Worm (Caenorhabditis elegans) whole organism, L4 larva: ENCODE results near the gene mvb-12.

Experiments
- D1046.2 ChIP-seq: fragments of 200-800 bp; sonication (Bioruptor generic); IDR thresholded peaks from 2 replicates; pipeline ENCODE4 v1.3.6; 2022; ENCODE audit warnings: missing genetic modification characterization, missing compliant biosample characterization
- F26F4.8 ChIP-seq: fragments of 200-800 bp; sonication (Bioruptor generic); conservative IDR thresholded peaks from 2 replicates; pipeline ENCODE4 v1.3.6; 2022; ENCODE audit warnings: missing genetic modification characterization, missing compliant biosample characterization
- T26A8.4 ChIP-seq: fragments of 200-800 bp; sonication (Bioruptor generic); IDR thresholded peaks from 2 replicates; pipeline ENCODE4 v1.3.6; 2022; ENCODE audit warnings: missing genetic modification characterization, missing compliant biosample characterization
- aha-1 ChIP-seq: fragments of 150-350 bp; peaks from one replicate; lab custom pipeline; 2014; ENCODE audit warnings: missing biosample characterization, missing genetic modification characterization
- aly-2 ChIP-seq: sonication (generic microtip); optimal IDR thresholded peaks from 2 replicates; lab custom pipeline; 2018; ENCODE audit warnings: missing biosample characterization, missing genetic modification characterization
- ceh-82 ChIP-seq: sonication (generic microtip); optimal IDR thresholded peaks from 2 replicates; lab custom pipeline; 2017; ENCODE audit warnings: missing biosample characterization, missing genetic modification characterization
- ces-1 ChIP-seq: fragments of 150-350 bp; sonication (generic microtip); optimal IDR thresholded peaks from 4 replicates; lab custom pipeline; 2014; ENCODE audit warnings: missing biosample characterization, missing genetic modification reagents, missing genetic modification characterization
- cey-2 ChIP-seq: sonication (generic microtip); optimal IDR thresholded peaks from 3 replicates; lab custom pipeline; 2017; ENCODE audit warnings: missing genetic modification characterization, mild to moderate bottlenecking, missing compliant biosample characterization, antibody characterized with exemption, borderline replicate concordance; ENCODE audit not compliant: insufficient read depth
- ctbp-1 ChIP-seq: fragments of 200-800 bp; sonication (Bioruptor generic); IDR thresholded peaks from 2 replicates; pipeline ENCODE4 v1.3.6; 2022; ENCODE audit warnings: missing genetic modification reagents, missing genetic modification characterization, missing compliant biosample characterization
- daf-12 ChIP-seq: fragments of 150-350 bp; optimal IDR thresholded peaks from 2 replicates; lab custom pipeline; 2014; ENCODE audit warnings: missing biosample characterization, missing genetic modification reagents, missing genetic modification characterization
- daf-19 ChIP-seq: fragments of 200-800 bp; sonication (Bioruptor generic); conservative IDR thresholded peaks from 2 replicates; pipeline ENCODE4 v1.3.6; 2022; ENCODE audit warnings: missing genetic modification characterization, missing compliant biosample characterization
- dmd-8 ChIP-seq: fragments of 200-800 bp; sonication (Bioruptor generic); IDR thresholded peaks from 2 replicates; pipeline ENCODE4 v1.3.6; 2022; ENCODE audit warnings: missing genetic modification characterization, missing compliant biosample characterization
- gei-8 ChIP-seq: fragments of 200-800 bp; sonication (Bioruptor generic); optimal IDR thresholded peaks from 2 replicates; lab custom pipeline; 2018; ENCODE audit warnings: mild to moderate bottlenecking, missing genetic modification characterization, missing compliant biosample characterization
- hlh-11 ChIP-seq: fragments of 200-800 bp; sonication (Bioruptor generic); optimal IDR thresholded peaks from 2 replicates; lab custom pipeline; 2018; ENCODE audit warnings: mild to moderate bottlenecking, missing genetic modification characterization, missing compliant biosample characterization
- hlh-30 ChIP-seq: sonication (generic microtip); optimal IDR thresholded peaks from 2 replicates; lab custom pipeline; 2017; ENCODE audit warnings: antibody characterized with exemption, mild to moderate bottlenecking, missing genetic modification characterization, missing compliant biosample characterization; ENCODE audit not compliant: insufficient read depth
- jun-1 ChIP-seq: fragments of 150-350 bp; optimal IDR thresholded peaks from 2 replicates; lab custom pipeline; 2014; ENCODE audit warnings: missing biosample characterization, missing genetic modification reagents, missing genetic modification characterization
- lin-1 ChIP-seq: fragments of 200-800 bp; sonication (Bioruptor generic); IDR thresholded peaks from 2 replicates; pipeline ENCODE4 v1.3.6; 2022; ENCODE audit warnings: missing genetic modification reagents, missing genetic modification characterization, missing compliant biosample characterization
- lin-15B ChIP-seq: fragments of 150-350 bp; sonication (generic microtip); optimal IDR thresholded peaks from 3 replicates; lab custom pipeline; 2014; ENCODE audit warnings: missing biosample characterization, missing genetic modification characterization
- lin-29 ChIP-seq: fragments of 200-800 bp; sonication (Bioruptor generic); IDR thresholded peaks from 2 replicates; pipeline ENCODE4 v1.3.6; 2022; ENCODE audit warnings: missing genetic modification reagents, missing genetic modification characterization, missing compliant biosample characterization
- lsy-2 ChIP-seq, 2 experiments: fragments of 150-350 bp in 1 of 2; sonication (generic microtip) in 1 of 2; optimal IDR thresholded peaks; 2 replicates each; lab custom pipeline; 2014 to 2017; ENCODE audit warnings: missing biosample characterization in 2 of 2, missing genetic modification characterization in 2 of 2
- mdl-1 ChIP-seq, 2 experiments: fragments of 150-350 bp in 1 of 2; sonication (generic microtip) in 1 of 2; optimal IDR thresholded peaks; 2 replicates each; lab custom pipeline; 2014 to 2017; ENCODE audit warnings: missing biosample characterization in 2 of 2, missing genetic modification characterization in 2 of 2
- mep-1 ChIP-seq: fragments of 150-350 bp; sonication (generic microtip); optimal IDR thresholded peaks from 3 replicates; lab custom pipeline; 2014; ENCODE audit warnings: missing biosample characterization, missing genetic modification characterization
- mxl-3 ChIP-seq: fragments of 200-800 bp; sonication (Bioruptor generic); optimal IDR thresholded peaks from 2 replicates; lab custom pipeline; 2018; ENCODE audit warnings: mild to moderate bottlenecking, missing genetic modification characterization, missing compliant biosample characterization
- nhr-102 ChIP-seq: sonication (generic microtip); optimal IDR thresholded peaks from 2 replicates; lab custom pipeline; 2016; ENCODE audit warnings: mild to moderate bottlenecking, missing genetic modification characterization, moderate library complexity, missing compliant biosample characterization
- nhr-11 ChIP-seq: fragments of 150-350 bp; optimal IDR thresholded peaks from 2 replicates; lab custom pipeline; 2014; ENCODE audit warnings: missing biosample characterization, missing genetic modification characterization
- nhr-25 ChIP-seq: sonication (generic microtip); optimal IDR thresholded peaks from 2 replicates; lab custom pipeline; 2017; ENCODE audit warnings: missing genetic modification characterization, mild to moderate bottlenecking, missing compliant biosample characterization, antibody characterized with exemption, moderate library complexity, borderline replicate concordance; ENCODE audit not compliant: insufficient read depth
- nhr-28 ChIP-seq: fragments of 150-350 bp; optimal IDR thresholded peaks from 2 replicates; lab custom pipeline; 2014; ENCODE audit warnings: missing biosample characterization, missing genetic modification characterization
- nhr-6 ChIP-seq: fragments of 150-350 bp; optimal IDR thresholded peaks from 2 replicates; lab custom pipeline; 2014; ENCODE audit warnings: missing biosample characterization, missing genetic modification characterization
- php-3 ChIP-seq: fragments of 200-800 bp; sonication (Bioruptor generic); IDR thresholded peaks from 2 replicates; pipeline ENCODE4 v1.3.6; 2022; ENCODE audit warnings: missing genetic modification reagents, missing genetic modification characterization, missing compliant biosample characterization
- saeg-2 ChIP-seq: fragments of 200-800 bp; sonication (Bioruptor generic); IDR thresholded peaks from 2 replicates; pipeline ENCODE4 v1.3.6; 2022; ENCODE audit warnings: missing genetic modification reagents, missing genetic modification characterization, missing compliant biosample characterization
- skn-1 ChIP-seq: fragments of 150-350 bp; optimal IDR thresholded peaks from 2 replicates; lab custom pipeline; 2014; ENCODE audit warnings: missing biosample characterization, missing genetic modification characterization
- snpc-1.2 ChIP-seq: fragments of 200-800 bp; sonication (Bioruptor generic); IDR thresholded peaks from 2 replicates; pipeline ENCODE4 v1.3.6; 2022; ENCODE audit warnings: missing genetic modification reagents, missing genetic modification characterization, missing compliant biosample characterization
- snpc-4 ChIP-seq: fragments of 150-350 bp; optimal IDR thresholded peaks from 2 replicates; lab custom pipeline; 2014; ENCODE audit warnings: missing biosample characterization, missing genetic modification characterization
- spr-1 ChIP-seq: sonication (generic microtip); optimal IDR thresholded peaks from 2 replicates; lab custom pipeline; 2016; ENCODE audit warnings: mild to moderate bottlenecking, missing genetic modification characterization, missing compliant biosample characterization
- tag-97 ChIP-seq: fragments of 200-800 bp; sonication (Bioruptor generic); IDR thresholded peaks from 2 replicates; pipeline ENCODE4 v1.3.6; 2022; ENCODE audit warnings: missing genetic modification characterization, missing compliant biosample characterization
- vab-7 ChIP-seq: fragments of 200-800 bp; sonication (Bioruptor generic); IDR thresholded peaks from 2 replicates; pipeline ENCODE4 v1.3.6; 2022; ENCODE audit warnings: missing genetic modification reagents, missing genetic modification characterization, missing compliant biosample characterization
- zfp-2 ChIP-seq: sonication (generic microtip); optimal IDR thresholded peaks from 2 replicates; lab custom pipeline; 2016; ENCODE audit warnings: mild to moderate bottlenecking, missing genetic modification characterization, missing compliant biosample characterization

Gene mvb-12

DNA sequence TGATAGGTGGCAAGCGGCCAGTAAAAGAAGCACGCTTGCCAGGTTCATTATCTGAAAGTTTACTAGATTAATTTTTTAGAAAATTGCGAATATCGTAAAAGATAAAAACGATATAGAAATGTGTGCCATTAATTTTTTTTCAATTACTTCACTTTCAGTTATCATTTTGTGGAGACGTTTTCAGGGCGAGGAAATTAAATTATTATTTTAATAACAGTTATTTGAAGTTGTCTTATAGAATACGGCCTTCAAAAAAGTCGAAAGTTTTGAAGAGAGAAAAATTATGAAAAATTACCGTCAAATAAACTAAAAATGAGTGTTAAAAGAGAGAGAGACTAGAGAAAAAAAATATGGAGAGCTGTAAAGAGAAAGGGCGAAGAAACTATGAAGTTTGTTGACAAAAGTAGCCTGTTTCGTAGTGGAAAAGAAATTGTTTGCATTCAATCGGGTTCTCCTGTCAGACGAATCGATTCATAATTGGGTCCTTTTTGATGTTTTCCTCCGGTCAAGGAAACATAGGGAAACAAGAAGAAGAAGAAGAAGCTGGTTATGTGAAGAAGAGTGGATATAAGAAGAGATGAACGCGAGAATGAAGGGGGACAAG is 4.4 kb downstream of the mvb-12 start, which contains the start of gene erp-44.2:
erp-44.2 (minus strand) TSS at position 51 of the 604 bp plus-strand sequence.
- TF ChIP-seq lin-15B, result no peak
- no peak for TF ChIP-seq aly-2 (tag; lab: Kevin White, UChicago)
- TF ChIP-seq aha-1, result peak; percentile 34
- no peak for TF ChIP-seq T26A8.4 (GFP tag; lab: Robert Waterston, UW)
- TF ChIP-seq snpc-4 (tag; lab: Kevin White, UChicago), result no peak
- TF ChIP-seq, all 104 proteins: peak for 1

DNA sequence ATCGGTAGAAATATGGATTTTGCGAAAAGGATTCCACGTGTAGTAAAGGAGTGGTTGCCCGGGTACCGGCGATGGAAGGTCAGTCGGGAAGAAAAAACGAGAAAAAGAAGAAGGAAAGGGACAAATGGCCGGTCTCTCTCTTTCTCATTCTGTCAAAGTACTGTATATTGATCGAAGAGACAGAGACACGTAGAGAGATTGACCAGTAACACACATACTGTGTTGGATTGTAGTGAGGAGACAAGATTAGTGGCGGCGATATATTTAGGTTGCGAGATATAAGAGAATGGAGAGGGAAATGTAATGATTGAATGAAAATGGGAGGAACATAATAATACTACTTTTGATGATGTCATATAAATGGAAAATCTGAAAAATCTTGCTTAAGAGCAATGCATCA is 5.7 kb downstream of the mvb-12 start:
- TF ChIP-seq mxl-3 (GFP tag; lab: Kevin White, UChicago) (peak; percentile 33), lsy-2 (tag; optimal IDR thresholded peaks at IDR 0.05; lab: Kevin White, UChicago) (peak in 1 of 2 experiments; percentile 18), zfp-2 (tag; lab: Kevin White, UChicago) (no peak), lin-29 (GFP tag; lab: Robert Waterston, UW) (no peak), aha-1 (no peak), skn-1 (tag; lab: Kevin White, UChicago) (no peak), nhr-28 (tag; lab: Kevin White, UChicago) (peak; percentile 83), dmd-8 (GFP tag; lab: Robert Waterston, UW) (no peak), cey-2 (tag; lab: Kevin White, UChicago) (no peak), nhr-25 (peak; percentile 47), saeg-2 (GFP tag; lab: Robert Waterston, UW) (no peak), mdl-1 (tag; optimal IDR thresholded peaks at IDR 0.05; lab: Kevin White, UChicago) (peak in 1 of 2 experiments; percentile 0)

ce11 chrIV:7836491-7836890 is 6.2 kb downstream of the mvb-12 start:
- TF ChIP-seq nhr-102 (tag; lab: Kevin White, UChicago) (no peak), nhr-11 (no peak), vab-7 (GFP tag; lab: Robert Waterston, UW) (no peak), lin-1 (GFP tag; lab: Robert Waterston, UW) (no peak), T26A8.4 (GFP tag; lab: Robert Waterston, UW) (no peak), hlh-30 (tag; lab: Kevin White, UChicago) (no peak), spr-1 (tag; lab: Kevin White, UChicago) (no peak), daf-12 (tag; lab: Kevin White, UChicago) (no peak), snpc-1.2 (GFP tag; lab: Robert Waterston, UW) (no peak), mep-1 (no peak), ctbp-1 (GFP tag; lab: Robert Waterston, UW) (no peak)
- TF ChIP-seq, all 104 proteins: peak for 0

ce11 chrIV:7838426-7838825 is 8.1 kb downstream of the mvb-12 start, which contains the start of gene C06A6.7:
Gene C06A6.7 (minus strand): TSS chrIV:7838526.
- TF ChIP-seq tag-97 (GFP tag; lab: Robert Waterston, UW), result no peak
- no peak for TF ChIP-seq nhr-11
- TF ChIP-seq php-3, result no peak
- TF ChIP-seq ces-1, result no peak
- TF ChIP-seq lin-1 (GFP tag; lab: Robert Waterston, UW), result no peak
- no peak for TF ChIP-seq jun-1 (tag; lab: Kevin White, UChicago)

ce11 chrIV:7839923-7840322 is 9.6 kb downstream of the mvb-12 start:
- TF ChIP-seq gei-8 (no peak), daf-12 (tag; lab: Kevin White, UChicago) (no peak), hlh-11 (tag; lab: Kevin White, UChicago) (no peak), lin-29 (GFP tag; lab: Robert Waterston, UW) (no peak), D1046.2 (GFP tag; lab: Robert Waterston, UW) (no peak), aha-1 (peak; percentile 27), snpc-1.2 (GFP tag; lab: Robert Waterston, UW) (no peak), mep-1 (no peak), nhr-6 (tag; lab: Kevin White, UChicago) (no peak), F26F4.8 (no peak), ceh-82 (tag; lab: Kevin White, UChicago) (no peak), daf-19 (GFP tag; lab: Robert Waterston, UW) (0 out of 2 replicates have a peak, but pooled peaks have one; percentile 14)
- TF ChIP-seq, all 104 proteins: peak for 2
